Fruit fly (Drosophila melanogaster): ENCODE data around the gene AP-2mu.

The AP-2mu gene

DNA sequence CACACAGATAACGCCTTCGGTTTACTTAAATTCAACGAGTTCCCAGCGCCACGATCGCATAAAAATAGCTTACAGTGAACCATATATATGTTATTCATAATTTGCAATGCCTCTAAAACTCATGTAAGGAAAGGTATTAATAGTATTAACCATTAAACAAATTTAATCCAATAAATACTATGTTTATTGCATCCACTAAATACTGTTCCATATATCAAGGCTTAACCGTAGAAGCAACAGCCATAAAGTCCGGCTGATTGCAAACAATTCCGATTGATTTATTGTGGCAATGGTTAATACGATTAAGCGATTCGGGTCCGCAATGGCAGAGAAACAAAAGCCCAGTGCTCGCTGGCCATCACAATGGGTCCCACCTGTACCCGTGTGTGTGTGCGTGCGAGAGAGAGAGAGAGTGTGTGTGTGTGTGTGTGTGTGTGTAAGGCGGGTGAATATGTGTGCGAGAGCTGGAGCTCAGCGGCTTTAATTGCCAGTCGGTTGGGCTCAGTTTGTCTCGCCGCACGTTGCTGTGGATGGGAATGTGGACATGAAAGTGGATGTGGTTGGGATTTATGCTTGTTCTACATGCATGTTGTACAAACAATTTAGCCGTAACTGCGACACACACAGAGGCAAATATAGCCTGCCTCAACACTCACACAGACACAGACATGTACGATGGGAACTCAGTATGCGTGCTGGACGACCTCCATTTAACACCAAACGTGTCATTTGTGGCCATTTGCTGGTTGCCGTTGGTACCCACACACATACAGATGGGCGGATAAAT, 32.5 kb downstream of the AP-2mu start:
- no peak for TF ChIP-seq CG8301 (tag; optimal IDR thresholded peaks at IDR 0.05)
- no peak for TF ChIP-seq EcR (GFP tag; optimal IDR thresholded peaks at IDR 0.05)
- no peak for TF ChIP-seq CG13204 (GFP tag; optimal IDR thresholded peaks at IDR 0.05)
- TF ChIP-seq D1 (tag; optimal IDR thresholded peaks at IDR 0.05): peak; percentile 70
- peak; percentile 21 for TF ChIP-seq CG15710 (tag; optimal IDR thresholded peaks at IDR 0.05)
- peak; percentile 9 for TF ChIP-seq Snoo (tag; optimal IDR thresholded peaks at IDR 0.05)
- peak; percentile 52 for TF ChIP-seq CG8159 (tag; optimal IDR thresholded peaks at IDR 0.05)
- peak; percentile 82 for TF ChIP-seq CG14655 (GFP tag; optimal IDR thresholded peaks at IDR 0.05)
- TF ChIP-seq gl (tag; optimal IDR thresholded peaks at IDR 0.05): peak; percentile 46

- no peak for TF ChIP-seq CG17806 (tag; optimal IDR thresholded peaks at IDR 0.05)
- TF ChIP-seq CG12605 (GFP tag; IDR thresholded peaks at IDR 0.05): 0 out of 2 replicates have a peak, but pooled peaks have one; percentile 9
Measured at dm6 chr3R:22497025-22497424, 34.8 kb downstream of the AP-2mu start, which contains the start of gene Octbeta1R. Gene Octbeta1R (plus strand): TSS chr3R:22497215.

dm6 chr3R:22503630-22504029, 41.4 kb downstream of the AP-2mu start:
- TF ChIP-seq CG4496 (GFP tag; IDR thresholded peaks at IDR 0.05) (no peak), CG8159 (tag; optimal IDR thresholded peaks at IDR 0.05) (peak; percentile 2)
